Worm (Caenorhabditis elegans) whole organism, young adult: ENCODE results near the gene F44F4.3.

Source experiments
- B0019.2 ChIP-seq: fragments of 200-800 bp; sonication (Bioruptor generic); conservative IDR thresholded peaks from 2 replicates; pipeline ENCODE4 v1.3.6; 2022; ENCODE audit warnings: missing genetic modification reagents, missing genetic modification characterization, missing compliant biosample characterization
- C06A6.2 ChIP-seq: fragments of 200-800 bp; sonication (Bioruptor generic); conservative IDR thresholded peaks from 2 replicates; pipeline ENCODE4 v1.3.6; 2022; ENCODE audit warnings: missing genetic modification characterization, missing compliant biosample characterization
- C17E4.6 ChIP-seq: fragments of 200-800 bp; sonication (Bioruptor generic); IDR thresholded peaks from 2 replicates; pipeline ENCODE4 v1.3.6; 2022; ENCODE audit warnings: missing genetic modification reagents, missing genetic modification characterization, missing compliant biosample characterization
- F10E7.11 ChIP-seq: sonication (generic microtip); optimal IDR thresholded peaks from 2 replicates; lab custom pipeline; 2017; ENCODE audit warnings: mild to moderate bottlenecking, missing genetic modification characterization, moderate library complexity, missing compliant biosample characterization
- T07F8.4 ChIP-seq: sonication (generic microtip); optimal IDR thresholded peaks from 2 replicates; lab custom pipeline; 2016; ENCODE audit warnings: mild to moderate bottlenecking, missing genetic modification characterization, moderate library complexity, missing compliant biosample characterization
- ZK185.1 ChIP-seq: sonication (generic microtip); optimal IDR thresholded peaks from 2 replicates; lab custom pipeline; 2016; ENCODE audit warnings: mild to moderate bottlenecking, missing genetic modification characterization, missing compliant biosample characterization; ENCODE audit not compliant: poor library complexity, severe bottlenecking
- ama-1 ChIP-seq, 3 experiments: fragments of 150-350 bp in 1 of 3; sonication (generic microtip) in 2 of 3; optimal IDR thresholded peaks; 2 replicates each; lab custom pipeline; 2014 to 2018; ENCODE audit warnings: missing biosample characterization in 2 of 3, missing genetic modification characterization in 2 of 3, missing genetic modification reagents in 2 of 3
- athp-1 ChIP-seq: sonication (generic microtip); optimal IDR thresholded peaks from 2 replicates; lab custom pipeline; 2017; ENCODE audit warnings: mild to moderate bottlenecking, missing genetic modification characterization, missing compliant biosample characterization
- attf-3 ChIP-seq: fragments of 200-800 bp; sonication (Bioruptor generic); conservative IDR thresholded peaks from 2 replicates; pipeline ENCODE4 v1.3.6; 2022; ENCODE audit warnings: missing genetic modification reagents, missing genetic modification characterization, missing compliant biosample characterization
- attf-6 ChIP-seq: fragments of 200-800 bp; sonication (Bioruptor generic); IDR thresholded peaks from 2 replicates; pipeline ENCODE4 v1.3.6; 2022; ENCODE audit warnings: missing genetic modification reagents, missing genetic modification characterization, missing compliant biosample characterization
- bed-1 ChIP-seq: fragments of 200-800 bp; sonication (Bioruptor generic); IDR thresholded peaks from 2 replicates; pipeline ENCODE4 v1.3.6; 2022; ENCODE audit warnings: missing genetic modification reagents, missing genetic modification characterization, missing compliant biosample characterization
- cebp-1 ChIP-seq, 2 experiments: fragments of 200-800 bp in 1 of 2; sonication (Bioruptor generic) in 1 of 2; sonication (generic microtip) in 1 of 2; IDR thresholded peaks in 1 of 2; optimal IDR thresholded peaks in 1 of 2; 2 replicates each; pipeline versions ENCODE4 v1.3.6 to Lab custom; 2017 to 2022; ENCODE audit warnings: missing compliant biosample characterization in 2 of 2, missing genetic modification characterization in 2 of 2, mild to moderate bottlenecking in 1 of 2, missing genetic modification reagents in 1 of 2, moderate library complexity in 1 of 2
- cebp-2 ChIP-seq: fragments of 200-800 bp; sonication (Bioruptor generic); IDR thresholded peaks from 2 replicates; pipeline ENCODE4 v1.3.6; 2022; ENCODE audit warnings: missing genetic modification characterization, missing compliant biosample characterization
- ceh-40 ChIP-seq: fragments of 200-800 bp; sonication (Bioruptor generic); IDR thresholded peaks from 2 replicates; pipeline ENCODE4 v1.3.6; 2022; ENCODE audit warnings: missing genetic modification characterization, missing compliant biosample characterization
- ceh-91 ChIP-seq: fragments of 200-800 bp; sonication (Bioruptor generic); IDR thresholded peaks from 2 replicates; pipeline ENCODE4 v1.3.6; 2022; ENCODE audit warnings: missing genetic modification reagents, missing genetic modification characterization, missing compliant biosample characterization
- chd-7 ChIP-seq: sonication (generic microtip); optimal IDR thresholded peaks from 2 replicates; lab custom pipeline; 2016; ENCODE audit warnings: mild to moderate bottlenecking, missing genetic modification characterization, moderate library complexity, missing compliant biosample characterization
- dox-1 ChIP-seq: fragments of 200-800 bp; sonication (Bioruptor generic); IDR thresholded peaks from 2 replicates; pipeline ENCODE4 v1.3.6; 2022; ENCODE audit warnings: missing genetic modification reagents, missing genetic modification characterization, missing compliant biosample characterization
- egl-18 ChIP-seq: fragments of 200-800 bp; sonication (Bioruptor generic); IDR thresholded peaks from 2 replicates; pipeline ENCODE4 v1.3.6; 2022; ENCODE audit warnings: missing genetic modification reagents, missing genetic modification characterization, missing compliant biosample characterization
- fkh-3 ChIP-seq: sonication (generic microtip); optimal IDR thresholded peaks from 2 replicates; lab custom pipeline; 2016; ENCODE audit warnings: mild to moderate bottlenecking, missing genetic modification characterization, missing compliant biosample characterization
- gei-17 ChIP-seq: fragments of 200-800 bp; sonication (Bioruptor generic); optimal IDR thresholded peaks from 2 replicates; lab custom pipeline; 2018; ENCODE audit warnings: mild to moderate bottlenecking, missing genetic modification characterization, missing compliant biosample characterization
- hlh-12 ChIP-seq: sonication (generic microtip); optimal IDR thresholded peaks from 2 replicates; lab custom pipeline; 2016; ENCODE audit warnings: missing genetic modification characterization, missing compliant biosample characterization
- hlh-26 ChIP-seq: fragments of 200-800 bp; sonication (Bioruptor generic); conservative IDR thresholded peaks from 2 replicates; pipeline ENCODE4 v1.3.6; 2022; ENCODE audit warnings: missing genetic modification reagents, missing genetic modification characterization, missing compliant biosample characterization
- hmg-1.2 ChIP-seq: fragments of 200-800 bp; sonication (Bioruptor generic); IDR thresholded peaks from 2 replicates; pipeline ENCODE4 v1.3.6; 2022; ENCODE audit warnings: missing genetic modification reagents, missing genetic modification characterization, missing compliant biosample characterization
- hrde-1 ChIP-seq: sonication (generic microtip); optimal IDR thresholded peaks from 2 replicates; lab custom pipeline; 2016; ENCODE audit warnings: missing genetic modification characterization, mild to moderate bottlenecking, missing compliant biosample characterization, moderate library complexity, missing genotype, missing genetic modification reagents, borderline replicate concordance
- lag-1 ChIP-seq: fragments of 200-800 bp; sonication (Bioruptor generic); IDR thresholded peaks from 2 replicates; pipeline ENCODE4 v1.3.6; 2022; ENCODE audit warnings: missing genetic modification reagents, missing genetic modification characterization, missing compliant biosample characterization
- let-526 ChIP-seq: fragments of 200-800 bp; sonication (Bioruptor generic); IDR thresholded peaks from 2 replicates; pipeline ENCODE4 v1.3.6; 2022; ENCODE audit warnings: missing genetic modification reagents, missing genetic modification characterization, missing compliant biosample characterization
- let-607 ChIP-seq, 2 experiments: fragments of 200-800 bp in 1 of 2; sonication (Bioruptor generic) in 1 of 2; sonication (generic microtip) in 1 of 2; optimal IDR thresholded peaks; 2 replicates each; lab custom pipeline; 2016 to 2018; ENCODE audit warnings: mild to moderate bottlenecking in 2 of 2, missing compliant biosample characterization in 2 of 2, missing genetic modification characterization in 2 of 2, moderate library complexity in 2 of 2, missing genotype in 1 of 2
- lin-35 ChIP-seq, 3 experiments: fragments of 150-350 bp in 2 of 3; sonication (generic microtip) in 1 of 3; optimal IDR thresholded peaks; 2 replicates each; lab custom pipeline; 2014 to 2018; ENCODE audit warnings: missing biosample characterization in 3 of 3, missing genetic modification characterization in 3 of 3, missing genetic modification reagents in 3 of 3
- lin-54 ChIP-seq: fragments of 200-800 bp; sonication (Bioruptor generic); optimal IDR thresholded peaks from 2 replicates; lab custom pipeline; 2018; ENCODE audit warnings: mild to moderate bottlenecking, missing genetic modification characterization, missing compliant biosample characterization
- lsy-27 ChIP-seq: sonication (generic microtip); optimal IDR thresholded peaks from 2 replicates; lab custom pipeline; 2017; ENCODE audit warnings: missing genetic modification characterization, mild to moderate bottlenecking, missing compliant biosample characterization, antibody characterized with exemption, missing genotype, borderline replicate concordance; ENCODE audit not compliant: insufficient read depth
- madf-6 ChIP-seq: fragments of 200-800 bp; sonication (Bioruptor generic); IDR thresholded peaks from 2 replicates; pipeline ENCODE4 v1.3.6; 2022; ENCODE audit warnings: missing genetic modification reagents, missing genetic modification characterization, missing compliant biosample characterization
- pha-4 ChIP-seq: fragments of 150-350 bp; sonication (generic microtip); optimal IDR thresholded peaks from 2 replicates; lab custom pipeline; 2014; ENCODE audit warnings: missing biosample characterization, missing genetic modification reagents, missing genetic modification characterization
- repo-1 ChIP-seq: sonication (generic microtip); optimal IDR thresholded peaks from 2 replicates; lab custom pipeline; 2017; ENCODE audit warnings: mild to moderate bottlenecking, missing genetic modification characterization, missing compliant biosample characterization
- snpc-1.1 ChIP-seq: sonication (generic microtip); optimal IDR thresholded peaks from 2 replicates; lab custom pipeline; 2017; ENCODE audit warnings: missing genetic modification characterization, mild to moderate bottlenecking, missing compliant biosample characterization, antibody characterized with exemption, moderate library complexity, missing genotype, missing genetic modification reagents; ENCODE audit not compliant: insufficient read depth
- snpc-4 ChIP-seq, 5 experiments: fragments of 150-350 bp in 1 of 5; sonication (generic microtip) in 4 of 5; optimal IDR thresholded peaks; 2 replicates each; lab custom pipeline; 2014 to 2018; ENCODE audit warnings: missing genetic modification characterization in 5 of 5, missing biosample characterization in 3 of 5, antibody characterized with exemption in 2 of 5, mild to moderate bottlenecking in 2 of 5, missing compliant biosample characterization in 2 of 5, missing genotype in 2 of 5, moderate library complexity in 2 of 5, missing genetic modification reagents in 1 of 5
- tbx-9 ChIP-seq: sonication (generic microtip); optimal IDR thresholded peaks from 2 replicates; lab custom pipeline; 2016; ENCODE audit warnings: borderline replicate concordance, missing genetic modification characterization, inconsistent platforms, missing compliant biosample characterization
- ztf-25 ChIP-seq: fragments of 200-800 bp; sonication (Bioruptor generic); IDR thresholded peaks from 2 replicates; pipeline ENCODE4 v1.3.6; 2022; ENCODE audit warnings: missing genetic modification reagents, missing genetic modification characterization, missing compliant biosample characterization
- ztf-28 ChIP-seq: fragments of 200-800 bp; sonication (Bioruptor generic); IDR thresholded peaks from 2 replicates; pipeline ENCODE4 v1.3.6; 2022; ENCODE audit warnings: missing genetic modification reagents, missing genetic modification characterization, missing compliant biosample characterization

The F44F4.3 gene

DNA sequence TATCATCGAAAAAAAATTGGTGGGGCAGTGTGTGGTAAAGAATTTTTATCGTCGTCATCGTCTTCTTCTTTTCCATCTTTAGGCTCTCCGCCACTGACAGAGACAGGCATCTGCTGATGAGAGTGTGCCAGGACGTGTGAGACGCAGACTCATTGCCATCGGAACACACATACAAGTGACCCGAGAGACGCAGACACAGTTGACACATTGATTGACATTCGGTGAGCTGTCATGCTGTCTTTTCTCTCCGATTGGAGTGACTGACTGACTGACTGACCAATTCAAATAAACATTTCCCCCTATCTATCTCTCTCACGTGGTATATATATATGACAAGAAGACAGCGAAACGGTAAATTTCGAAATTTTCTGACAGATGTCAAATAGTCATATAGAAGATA, 34.6 kb downstream of the F44F4.3 start (continued):
- TF ChIP-seq ZK185.1 (tag; lab: Kevin White, UChicago) (no peak), hlh-26 (GFP tag; lab: Robert Waterston, UW) (no peak), let-526 (GFP tag; lab: Robert Waterston, UW) (peak; percentile 75; the same call in 1 of the 2 replicates), athp-1 (tag; lab: Kevin White, UChicago) (peak; percentile 48), ceh-40 (GFP tag; lab: Robert Waterston, UW) (0 out of 2 replicates have a peak, but pooled peaks have one; percentile 12), bed-1 (GFP tag; lab: Robert Waterston, UW) (no peak), lsy-27 (tag; lab: Kevin White, UChicago) (no peak), C06A6.2 (GFP tag; lab: Robert Waterston, UW) (peak; percentile 82), ceh-91 (GFP tag; lab: Robert Waterston, UW) (no peak), gei-17 (GFP tag; lab: Kevin White, UChicago) (peak; percentile 54), T07F8.4 (tag; lab: Kevin White, UChicago) (no peak), lag-1 (GFP tag; lab: Robert Waterston, UW) (no peak), hmg-1.2 (GFP tag; lab: Robert Waterston, UW) (peak; percentile 75), B0019.2 (GFP tag; lab: Robert Waterston, UW) (no peak)

DNA sequence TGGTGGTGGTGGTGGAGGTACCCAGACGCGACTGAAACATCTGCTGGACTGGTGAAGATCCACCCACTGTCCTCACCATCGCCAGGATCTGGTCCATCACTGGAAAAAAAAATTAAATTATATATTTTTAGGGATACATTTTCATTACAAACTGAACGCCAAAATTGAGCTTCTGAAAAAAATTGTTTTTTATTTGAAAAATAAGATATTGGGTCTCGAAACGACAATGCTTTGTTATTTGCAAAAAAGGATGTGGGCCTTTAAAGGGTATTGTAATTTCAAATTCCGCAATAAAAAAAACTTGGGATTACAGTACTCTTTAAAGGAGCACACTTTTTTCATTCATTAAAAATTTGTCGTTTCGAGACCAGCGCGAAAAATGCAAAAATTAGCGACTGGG, 35.8 kb downstream of the F44F4.3 start, which contains the start of gene M106.2:
Gene M106.2, minus strand, starts transcription at position 101 of the 400 bp plus-strand sequence.
- no peak for TF ChIP-seq C17E4.6 (GFP tag; lab: Robert Waterston, UW)
- TF ChIP-seq repo-1: no peak
- no peak for TF ChIP-seq attf-3 (GFP tag; lab: Robert Waterston, UW)
- TF ChIP-seq lin-54 (GFP tag; lab: Kevin White, UChicago): no peak
- TF ChIP-seq gei-17 (GFP tag; lab: Kevin White, UChicago): no peak
- TF ChIP-seq madf-6 (GFP tag; lab: Robert Waterston, UW): no peak
- TF ChIP-seq hlh-12 (tag; lab: Kevin White, UChicago): no peak
- TF ChIP-seq T07F8.4 (tag; lab: Kevin White, UChicago): no peak
- TF ChIP-seq athp-1 (tag; lab: Kevin White, UChicago): no peak

- TF ChIP-seq snpc-4 (GFP tag; optimal IDR thresholded peaks at IDR 0.05; lab: Kevin White, UChicago): peak; percentile 15
- peak in 3 of 4 experiments; percentile 17 to 82 (median 72) for TF ChIP-seq snpc-4 (tag; optimal IDR thresholded peaks at IDR 0.05; lab: Kevin White, UChicago)
- TF ChIP-seq egl-18: no peak
- TF ChIP-seq hmg-1.2 (GFP tag; lab: Robert Waterston, UW): peak; percentile 52
- no peak for TF ChIP-seq F10E7.11
- peak; percentile 48 for TF ChIP-seq snpc-1.1 (tag; lab: Kevin White, UChicago)
These were observed 38.7 kb downstream of the F44F4.3 start for ce11 chrII:10847057-10847456.

DNA sequence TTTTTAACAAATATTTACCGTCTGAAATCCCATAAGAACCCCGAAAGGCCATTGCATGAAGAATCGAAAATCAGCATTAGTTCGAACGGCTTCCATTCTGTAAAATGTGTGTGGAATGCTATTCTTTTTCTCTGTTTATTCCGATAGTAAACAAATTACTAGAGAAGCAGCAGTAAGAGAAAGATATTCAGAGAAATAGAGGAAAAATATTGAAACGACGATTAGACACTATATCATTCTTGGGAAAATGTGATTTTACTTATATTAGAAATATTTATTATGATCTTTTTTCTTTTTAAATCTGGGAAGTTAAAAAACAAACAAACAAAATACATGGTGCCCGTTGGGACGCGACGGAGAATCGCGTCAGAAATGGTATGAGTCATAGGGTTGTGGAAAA, 42.2 kb downstream of the F44F4.3 start, which contains the start of gene M106.8:
Gene M106.8, minus strand, starts transcription at position 101 of the 400 bp plus-strand sequence.
- TF ChIP-seq cebp-2 (GFP tag; lab: Robert Waterston, UW) (no peak), ama-1 (optimal IDR thresholded peaks at IDR 0.05; lab: Kevin White, UChicago) (no peak), ama-1 (GFP tag; optimal IDR thresholded peaks at IDR 0.05; lab: Kevin White, UChicago) (no peak), cebp-1 (GFP tag; IDR thresholded peaks at IDR 0.05; lab: Robert Waterston, UW) (no peak), cebp-1 (tag; optimal IDR thresholded peaks at IDR 0.05; lab: Kevin White, UChicago) (no peak), attf-6 (GFP tag; lab: Robert Waterston, UW) (no peak), let-607 (tag; optimal IDR thresholded peaks at IDR 0.05; lab: Kevin White, UChicago) (no peak), tbx-9 (tag; lab: Kevin White, UChicago) (no peak), lin-35 (GFP tag; optimal IDR thresholded peaks at IDR 0.05; lab: Kevin White, UChicago) (no peak), chd-7 (tag; lab: Kevin White, UChicago) (no peak), ztf-25 (GFP tag; lab: Robert Waterston, UW) (no peak), dox-1 (no peak), fkh-3 (no peak), bed-1 (GFP tag; lab: Robert Waterston, UW) (no peak), let-526 (GFP tag; lab: Robert Waterston, UW) (no peak), ZK185.1 (tag; lab: Kevin White, UChicago) (no peak), hrde-1 (tag; lab: Kevin White, UChicago) (no peak), pha-4 (no peak), ztf-28 (no peak)
